Fruit fly (Drosophila melanogaster) whole organism, embryonic: ENCODE data around the gene Gclm.

Experiments used
- Antp ChIP-seq: fragments of 200-800 bp; sonication (Bioruptor generic); optimal IDR thresholded peaks from 3 replicates; lab custom pipeline; 2016; ENCODE audit warnings: missing biosample characterization, missing genetic modification characterization
- Atf3 ChIP-seq: fragments of 200-800 bp; sonication (Bioruptor generic); optimal IDR thresholded peaks from 3 replicates; lab custom pipeline; 2016; ENCODE audit warnings: missing biosample characterization, missing genetic modification characterization
- Bdp1 ChIP-seq: fragments of 200-800 bp; sonication (Bioruptor generic); optimal IDR thresholded peaks from 3 replicates; lab custom pipeline; 2016; ENCODE audit warnings: missing biosample characterization, missing genetic modification characterization
- Bgb ChIP-seq: fragments of 200-800 bp; sonication (Bioruptor generic); IDR thresholded peaks from 2 replicates; pipeline ENCODE4 v1.3.6; 2022; ENCODE audit warnings: missing biosample characterization, missing genetic modification characterization; ENCODE audit not compliant: partially characterized antibody
- CG10209 ChIP-seq: fragments of 200-800 bp; sonication (Bioruptor generic); optimal IDR thresholded peaks from 3 replicates; lab custom pipeline; 2017; ENCODE audit warnings: missing biosample characterization, mild to moderate bottlenecking, missing genetic modification characterization, missing genetic modification reagents
- CG11085 ChIP-seq: fragments of 200-800 bp; sonication (Bioruptor generic); IDR thresholded peaks from 2 replicates; pipeline ENCODE4 v1.3.6; 2022; ENCODE audit warnings: missing biosample characterization, missing genetic modification characterization
- CG11456 ChIP-seq: fragments of 200-800 bp; sonication (Bioruptor generic); IDR thresholded peaks from 3 replicates; pipeline ENCODE4 v1.3.6; 2022; ENCODE audit warnings: missing biosample characterization, missing genetic modification characterization
- CG12391 ChIP-seq: fragments of 200-800 bp; sonication (Bioruptor generic); optimal IDR thresholded peaks from 3 replicates; lab custom pipeline; 2018; ENCODE audit warnings: missing biosample characterization, mild to moderate bottlenecking, missing genetic modification characterization, moderate library complexity
- CG14050 ChIP-seq: fragments of 200-800 bp; sonication (Bioruptor generic); IDR thresholded peaks from 3 replicates; pipeline ENCODE4 v1.3.6; 2022; ENCODE audit warnings: missing biosample characterization, missing genetic modification characterization
- CG1602 ChIP-seq: fragments of 200-800 bp; sonication (Bioruptor generic); optimal IDR thresholded peaks from 3 replicates; lab custom pipeline; 2016; ENCODE audit warnings: missing biosample characterization, missing genetic modification characterization
- CG1647 ChIP-seq: fragments of 200-800 bp; sonication (Bioruptor generic); optimal IDR thresholded peaks from 3 replicates; lab custom pipeline; 2016; ENCODE audit warnings: missing biosample characterization, missing genetic modification characterization
- CG16779 ChIP-seq: fragments of 200-800 bp; sonication (Bioruptor generic); IDR thresholded peaks from 2 replicates; pipeline ENCODE4 v1.3.6; 2022; ENCODE audit warnings: missing biosample characterization, missing genetic modification characterization
- CG17802 ChIP-seq: fragments of 200-800 bp; sonication (Bioruptor generic); optimal IDR thresholded peaks from 2 replicates; lab custom pipeline; 2018; ENCODE audit warnings: missing biosample characterization, mild to moderate bottlenecking, missing genetic modification characterization, moderate library complexity
- CG2889 ChIP-seq: fragments of 200-800 bp; sonication (Bioruptor generic); IDR thresholded peaks from 3 replicates; pipeline ENCODE4 v1.3.6; 2022; ENCODE audit warnings: missing biosample characterization, missing genetic modification characterization
- CG31224 ChIP-seq: fragments of 200-800 bp; sonication (Bioruptor generic); IDR thresholded peaks from 2 replicates; pipeline ENCODE4 v1.3.6; 2022; ENCODE audit warnings: missing biosample characterization, missing genetic modification characterization
- CG32532 ChIP-seq: fragments of 200-800 bp; sonication (Bioruptor generic); IDR thresholded peaks from 2 replicates; pipeline ENCODE4 v1.3.6; 2022; ENCODE audit warnings: missing biosample characterization, missing genetic modification characterization
- CG34376 ChIP-seq: fragments of 200-800 bp; sonication (Bioruptor generic); optimal IDR thresholded peaks from 2 replicates; lab custom pipeline; 2018; ENCODE audit warnings: missing biosample characterization, mild to moderate bottlenecking, missing genetic modification characterization
- CG3995 ChIP-seq: fragments of 200-800 bp; sonication (Bioruptor generic); optimal IDR thresholded peaks from 3 replicates; lab custom pipeline; 2016; ENCODE audit warnings: missing biosample characterization, missing genetic modification characterization
- CG4360 ChIP-seq: fragments of 200-800 bp; sonication (Bioruptor generic); IDR thresholded peaks from 2 replicates; pipeline ENCODE4 v1.3.6; 2022; ENCODE audit warnings: missing biosample characterization, missing genetic modification characterization
- CG6272 ChIP-seq: fragments of 200-800 bp; sonication (Bioruptor generic); IDR thresholded peaks from 2 replicates; pipeline ENCODE4 v1.3.6; 2022; ENCODE audit warnings: missing biosample characterization, missing genetic modification characterization
- CG6791 ChIP-seq: fragments of 200-800 bp; sonication (Bioruptor generic); IDR thresholded peaks from 3 replicates; pipeline ENCODE4 v1.3.6; 2022; ENCODE audit warnings: missing biosample characterization, missing genetic modification characterization; ENCODE audit not compliant: partially characterized antibody
- CG7786 ChIP-seq: fragments of 200-800 bp; sonication (Bioruptor generic); optimal IDR thresholded peaks from 2 replicates; lab custom pipeline; 2016; ENCODE audit warnings: missing biosample characterization, missing genetic modification characterization
- Fer1 ChIP-seq: fragments of 200-800 bp; sonication (Bioruptor generic); optimal IDR thresholded peaks from 2 replicates; lab custom pipeline; 2017; ENCODE audit warnings: missing biosample characterization, mild to moderate bottlenecking, missing genetic modification characterization
- GATAe ChIP-seq: fragments of 200-800 bp; sonication (Bioruptor generic); conservative IDR thresholded peaks from 2 replicates; pipeline ENCODE4 v1.3.6; 2022; ENCODE audit warnings: missing biosample characterization, missing genetic modification characterization
- Gug ChIP-seq: fragments of 200-800 bp; sonication (Bioruptor generic); IDR thresholded peaks from 4 replicates; pipeline ENCODE4 v1.3.6; 2022; ENCODE audit warnings: missing biosample characterization, missing genetic modification characterization
- Hsf ChIP-seq: fragments of 200-800 bp; sonication (Bioruptor generic); optimal IDR thresholded peaks from 3 replicates; lab custom pipeline; 2016; ENCODE audit warnings: missing biosample characterization, missing genetic modification characterization
- Lim3 ChIP-seq: fragments of 200-800 bp; sonication (Bioruptor generic); IDR thresholded peaks from 2 replicates; pipeline ENCODE4 v1.3.6; 2022; ENCODE audit warnings: missing biosample characterization, missing genetic modification characterization
- Mrtf ChIP-seq: fragments of 200-800 bp; sonication (Bioruptor generic); IDR thresholded peaks from 3 replicates; pipeline ENCODE4 v1.3.6; 2022; ENCODE audit warnings: missing biosample characterization, missing genetic modification characterization
- NC2β ChIP-seq: fragments of 200-800 bp; sonication (Bioruptor generic); optimal IDR thresholded peaks from 2 replicates; lab custom pipeline; 2016; ENCODE audit warnings: missing biosample characterization, missing genetic modification characterization
- NK7.1 ChIP-seq: fragments of 200-800 bp; sonication (Bioruptor generic); optimal IDR thresholded peaks from 3 replicates; lab custom pipeline; 2016; ENCODE audit warnings: missing biosample characterization, missing genetic modification characterization
- NfI ChIP-seq: fragments of 200-800 bp; sonication (Bioruptor generic); optimal IDR thresholded peaks from 3 replicates; lab custom pipeline; 2018; ENCODE audit warnings: missing biosample characterization, mild to moderate bottlenecking, missing genetic modification characterization, moderate library complexity
- Ptx1 ChIP-seq: fragments of 200-800 bp; sonication (Bioruptor generic); IDR thresholded peaks from 2 replicates; pipeline ENCODE4 v1.3.6; 2022; ENCODE audit warnings: missing biosample characterization, missing genetic modification characterization
- Sry-β ChIP-seq: fragments of 200-800 bp; sonication (Bioruptor generic); optimal IDR thresholded peaks from 2 replicates; lab custom pipeline; 2018; ENCODE audit warnings: missing biosample characterization, mild to moderate bottlenecking, missing genetic modification characterization, moderate library complexity
- ac ChIP-seq: fragments of 200-800 bp; sonication (Bioruptor generic); optimal IDR thresholded peaks from 3 replicates; lab custom pipeline; 2017; ENCODE audit warnings: missing biosample characterization, mild to moderate bottlenecking, missing genetic modification characterization
- aop ChIP-seq: fragments of 200-800 bp; sonication (Bioruptor generic); IDR thresholded peaks from 2 replicates; pipeline ENCODE4 v1.3.6; 2022; ENCODE audit warnings: missing biosample characterization, missing genetic modification characterization
- ase ChIP-seq: fragments of 200-800 bp; sonication (Bioruptor generic); IDR thresholded peaks from 3 replicates; pipeline ENCODE4 v1.3.6; 2022; ENCODE audit warnings: missing biosample characterization, missing genetic modification characterization
- cad ChIP-seq: fragments of >200 bp; optimal IDR thresholded peaks from 2 replicates; lab custom pipeline; 2017; ENCODE audit warnings: missing biosample characterization, missing genetic modification characterization
- ems ChIP-seq: fragments of 200-800 bp; sonication (Bioruptor generic); optimal IDR thresholded peaks from 3 replicates; lab custom pipeline; 2016; ENCODE audit warnings: missing biosample characterization, missing genetic modification characterization
- gem ChIP-seq: fragments of 200-800 bp; sonication (Bioruptor generic); optimal IDR thresholded peaks from 2 replicates; lab custom pipeline; 2019; ENCODE audit warnings: missing biosample characterization, mild to moderate bottlenecking, missing genetic modification characterization, moderate library complexity
- grn ChIP-seq: fragments of 200-800 bp; sonication (Bioruptor generic); optimal IDR thresholded peaks from 3 replicates; lab custom pipeline; 2017; ENCODE audit warnings: missing biosample characterization, missing genetic modification characterization
- inv ChIP-seq: fragments of 200-800 bp; sonication (Bioruptor generic); IDR thresholded peaks from 2 replicates; pipeline ENCODE4 v1.3.6; 2022; ENCODE audit warnings: missing biosample characterization, missing genetic modification characterization; ENCODE audit not compliant: partially characterized antibody
- jumu ChIP-seq: fragments of 200-800 bp; sonication (Bioruptor generic); optimal IDR thresholded peaks from 3 replicates; lab custom pipeline; 2016; ENCODE audit warnings: missing biosample characterization, missing genetic modification characterization
- pho ChIP-seq: fragments of 200-800 bp; sonication (Bioruptor generic); optimal IDR thresholded peaks from 2 replicates; lab custom pipeline; 2016; ENCODE audit warnings: missing biosample characterization, missing genetic modification characterization
- psq ChIP-seq: fragments of 200-800 bp; sonication (Bioruptor generic); optimal IDR thresholded peaks from 2 replicates; lab custom pipeline; 2017; ENCODE audit warnings: missing biosample characterization, missing genetic modification characterization
- sd ChIP-seq: fragments of 200-800 bp; sonication (Bioruptor generic); optimal IDR thresholded peaks from 3 replicates; lab custom pipeline; 2018; ENCODE audit warnings: missing biosample characterization, mild to moderate bottlenecking, missing genetic modification characterization, moderate library complexity
- sob ChIP-seq: fragments of 200-800 bp; sonication (Bioruptor generic); IDR thresholded peaks from 2 replicates; pipeline ENCODE4 v1.3.6; 2022; ENCODE audit warnings: missing biosample characterization, missing genetic modification characterization
- ssp ChIP-seq: fragments of 200-800 bp; sonication (Bioruptor generic); IDR thresholded peaks from 2 replicates; pipeline ENCODE4 v1.3.6; 2022; ENCODE audit warnings: missing biosample characterization, missing genetic modification characterization
- toy ChIP-seq: fragments of 200-800 bp; sonication (Bioruptor generic); IDR thresholded peaks from 2 replicates; pipeline ENCODE4 v1.3.6; 2022; ENCODE audit warnings: missing biosample characterization, missing genetic modification characterization
- vvl ChIP-seq: fragments of 200-800 bp; sonication (Bioruptor generic); IDR thresholded peaks from 2 replicates; pipeline ENCODE4 v1.3.6; 2022; ENCODE audit warnings: missing biosample characterization, missing genetic modification characterization
- yki ChIP-seq: fragments of >200 bp; optimal IDR thresholded peaks from 3 replicates; lab custom pipeline; 2018
- zf30C ChIP-seq: fragments of 200-800 bp; sonication (Bioruptor generic); optimal IDR thresholded peaks from 3 replicates; lab custom pipeline; 2018; ENCODE audit warnings: missing biosample characterization, mild to moderate bottlenecking, missing genetic modification characterization

The Gclm gene

dm6 chr3R:22686336-22686874, at the start of gene Gclm, which contains the start of gene CG17625 (continued):
- TF ChIP-seq CG3995 (GFP tag; lab: Kevin White, UChicago), result peak; percentile 50
- no peak for TF ChIP-seq CG2889
- peak; percentile 54 for TF ChIP-seq NfI (GFP tag; lab: Kevin White, UChicago)
- TF ChIP-seq ssp (GFP tag; lab: Robert Waterston, UW), result peak; percentile 35; the same call in 1 of the 2 replicates
- peak; percentile 59 for TF ChIP-seq CG34376 (GFP tag; lab: Kevin White, UChicago)
- peak; percentile 56 for TF ChIP-seq pho (GFP tag; lab: Kevin White, UChicago)
- TF ChIP-seq CG6272 (GFP tag; lab: Robert Waterston, UW), result peak; percentile 58; the same call in 1 of the 2 replicates
- TF ChIP-seq CG12391 (tag; lab: Kevin White, UChicago), result peak; percentile 78
- peak; percentile 74 for TF ChIP-seq CG11456 (GFP tag; lab: Robert Waterston, UW)
- TF ChIP-seq ase, result peak; percentile 33; the same call in 1 of the 3 replicates
- TF ChIP-seq jumu (GFP tag; lab: Kevin White, UChicago), result peak; percentile 3
- peak; percentile 76 for TF ChIP-seq CG6791 (GFP tag; lab: Robert Waterston, UW)
- TF ChIP-seq NC2β, result peak; percentile 4
- peak; percentile 83 for TF ChIP-seq Bgb
- TF ChIP-seq CG10209 (GFP tag; lab: Kevin White, UChicago), result peak; percentile 19
- peak; percentile 40 for TF ChIP-seq Bdp1
- no peak; the same call in 1 of the 2 replicates for TF ChIP-seq GATAe (GFP tag; lab: Robert Waterston, UW)
- no peak for TF ChIP-seq cad (GFP tag; lab: Kevin White, UChicago)
- no peak for TF ChIP-seq Sry-β
- TF ChIP-seq Lim3 (GFP tag; lab: Robert Waterston, UW), result no peak
- peak; percentile 22 for TF ChIP-seq CG1647
- TF ChIP-seq toy, result 0 out of 2 replicates have a peak, but pooled peaks have one; percentile 10
- no peak for TF ChIP-seq gem (tag; lab: Kevin White, UChicago)
- TF ChIP-seq sob, result peak; percentile 81
- TF ChIP-seq vvl (GFP tag; lab: Robert Waterston, UW), result peak; percentile 82
- no peak for TF ChIP-seq zf30C (GFP tag; lab: Kevin White, UChicago)
- TF ChIP-seq psq (GFP tag; lab: Kevin White, UChicago), result peak; percentile 0
- TF ChIP-seq CG16779 (GFP tag; lab: Robert Waterston, UW), result no peak; the same call in 1 of the 2 replicates
- TF ChIP-seq ems, result peak; percentile 14
- TF ChIP-seq Antp (GFP tag; lab: Kevin White, UChicago), result peak; percentile 47
- peak; percentile 75; the same call in 1 of the 2 replicates for TF ChIP-seq Ptx1 (GFP tag; lab: Robert Waterston, UW)
- TF ChIP-seq ac (GFP tag; lab: Kevin White, UChicago), result no peak
- no peak for TF ChIP-seq grn (GFP tag; lab: Kevin White, UChicago)
- TF ChIP-seq sd (tag; lab: Kevin White, UChicago), result peak; percentile 45
- TF ChIP-seq Fer1 (GFP tag; lab: Kevin White, UChicago), result peak; percentile 62
- TF ChIP-seq CG17802 (tag; lab: Kevin White, UChicago), result no peak
- 0 out of 2 replicates have a peak, but pooled peaks have one; percentile 16 for TF ChIP-seq CG31224 (GFP tag; lab: Robert Waterston, UW)
- peak; percentile 60; the same call in 1 of the 2 replicates for TF ChIP-seq inv (GFP tag; lab: Robert Waterston, UW)
- no peak; the same call in 2 of the 3 replicates for TF ChIP-seq CG14050 (GFP tag; lab: Robert Waterston, UW)
- TF ChIP-seq yki (lab: Kevin White, UChicago), result no peak
- TF ChIP-seq aop (GFP tag; lab: Robert Waterston, UW), result no peak
- TF ChIP-seq CG4360, result 0 out of 2 replicates have a peak, but pooled peaks have one; percentile 5
- TF ChIP-seq Hsf, result peak; percentile 50
- peak; percentile 34 for TF ChIP-seq CG1602 (GFP tag; lab: Kevin White, UChicago)
- no peak for TF ChIP-seq CG7786 (GFP tag; lab: Kevin White, UChicago)
- peak; percentile 66 for TF ChIP-seq CG32532 (GFP tag; lab: Robert Waterston, UW)
- TF ChIP-seq Gug (GFP tag; lab: Robert Waterston, UW), result peak; percentile 6; the same call in 1 of the 4 replicates
- TF ChIP-seq Mrtf (GFP tag; lab: Robert Waterston, UW), result peak; percentile 33; the same call in 1 of the 3 replicates
- TF ChIP-seq CG11085, result no peak
- no peak for TF ChIP-seq Atf3
- no peak for TF ChIP-seq NK7.1 (GFP tag; lab: Kevin White, UChicago)
